Fruit fly (Drosophila melanogaster) whole organism, embryonic: Measurements from ENCODE around the gene CG46303.
A peak's percentile ranks its signal among the peaks of the same experiment; 100 is the strongest.

Experiments used
- Awh ChIP-seq: fragments of 200-800 bp; sonication (Bioruptor generic); IDR thresholded peaks from 2 replicates; pipeline ENCODE4, ENCODE4 v1.3.6; 2022; ENCODE audit warnings: missing biosample characterization, missing genetic modification characterization
- CG11398 ChIP-seq: fragments of 200-800 bp; sonication (Bioruptor generic); optimal IDR thresholded peaks from 2 replicates; lab custom pipeline; 2016; ENCODE audit warnings: missing biosample characterization, missing genetic modification characterization
- CG12104 ChIP-seq: fragments of 200-800 bp; sonication (Bioruptor generic); optimal IDR thresholded peaks from 3 replicates; lab custom pipeline; 2016; ENCODE audit warnings: missing biosample characterization, missing genetic modification characterization
- CG1233 ChIP-seq: fragments of 200-800 bp; sonication (Bioruptor generic); optimal IDR thresholded peaks from 4 replicates; lab custom pipeline; 2018; ENCODE audit warnings: missing biosample characterization, mild to moderate bottlenecking, missing genetic modification characterization
- CG12391 ChIP-seq: fragments of 200-800 bp; sonication (Bioruptor generic); optimal IDR thresholded peaks from 3 replicates; lab custom pipeline; 2018; ENCODE audit warnings: missing biosample characterization, mild to moderate bottlenecking, missing genetic modification characterization, moderate library complexity
- CG12769 ChIP-seq: fragments of 200-800 bp; sonication (Bioruptor generic); optimal IDR thresholded peaks from 2 replicates; lab custom pipeline; 2019; ENCODE audit warnings: missing biosample characterization, mild to moderate bottlenecking, missing genetic modification characterization, moderate library complexity
- CG15514 ChIP-seq: fragments of 200-800 bp; sonication (Bioruptor generic); optimal IDR thresholded peaks from 3 replicates; lab custom pipeline; 2017; ENCODE audit warnings: missing biosample characterization, missing genetic modification characterization, mild to moderate bottlenecking, moderate library complexity, missing genetic modification reagents
- CG16779 ChIP-seq: fragments of 200-800 bp; sonication (Bioruptor generic); IDR thresholded peaks from 2 replicates; pipeline ENCODE4 v1.3.6; 2022; ENCODE audit warnings: missing biosample characterization, missing genetic modification characterization
- CG17612 ChIP-seq: fragments of 200-800 bp; sonication (Bioruptor generic); IDR thresholded peaks from 2 replicates; pipeline ENCODE4 v1.3.6; 2022; ENCODE audit warnings: missing biosample characterization, missing genetic modification characterization
- CG18011 ChIP-seq: fragments of 200-800 bp; sonication (Bioruptor generic); optimal IDR thresholded peaks from 2 replicates; lab custom pipeline; 2017; ENCODE audit warnings: missing biosample characterization, missing genetic modification characterization, mild to moderate bottlenecking, moderate library complexity, missing genotype
- CG1832 ChIP-seq: fragments of 200-800 bp; sonication (Bioruptor generic); optimal IDR thresholded peaks from 2 replicates; lab custom pipeline; 2017; ENCODE audit warnings: missing biosample characterization, mild to moderate bottlenecking, missing genetic modification characterization, inconsistent platforms
- CG2875 ChIP-seq: fragments of 200-800 bp; sonication (Bioruptor generic); optimal IDR thresholded peaks from 2 replicates; lab custom pipeline; 2017; ENCODE audit warnings: missing biosample characterization, mild to moderate bottlenecking, missing genetic modification characterization, missing genetic modification reagents
- CG3995 ChIP-seq: fragments of 200-800 bp; sonication (Bioruptor generic); optimal IDR thresholded peaks from 3 replicates; lab custom pipeline; 2016; ENCODE audit warnings: missing biosample characterization, missing genetic modification characterization
- CG42726 ChIP-seq: fragments of 200-800 bp; sonication (Bioruptor generic); IDR thresholded peaks from 2 replicates; pipeline ENCODE4 v1.3.6; 2022; ENCODE audit warnings: missing biosample characterization, missing genetic modification characterization; ENCODE audit not compliant: partially characterized antibody
- Dll ChIP-seq: fragments of 200-800 bp; sonication (Bioruptor generic); IDR thresholded peaks from 4 replicates; pipeline ENCODE4 v1.3.6; 2022; ENCODE audit warnings: missing biosample characterization, missing genetic modification characterization; ENCODE audit not compliant: partially characterized antibody
- Doc2 ChIP-seq: fragments of 200-800 bp; sonication (Bioruptor generic); IDR thresholded peaks from 2 replicates; pipeline ENCODE4 v1.3.6; 2022; ENCODE audit warnings: missing biosample characterization, missing genetic modification characterization
- Eip74EF ChIP-seq, 2 experiments: fragments of 200-800 bp in 1 of 2; fragments of >200 bp in 1 of 2; sonication (Bioruptor generic) in 1 of 2; optimal IDR thresholded peaks; 2 replicates each; lab custom pipeline; 2017 to 2019; ENCODE audit warnings: missing biosample characterization in 2 of 2, missing genetic modification characterization in 2 of 2, mild to moderate bottlenecking in 1 of 2, moderate library complexity in 1 of 2
- NFAT ChIP-seq: fragments of 200-800 bp; sonication (Bioruptor generic); IDR thresholded peaks from 2 replicates; pipeline ENCODE4 v1.3.6; 2022; ENCODE audit warnings: missing biosample characterization, missing genetic modification characterization
- Opbp ChIP-seq: fragments of 200-800 bp; sonication (Bioruptor generic); IDR thresholded peaks from 3 replicates; pipeline ENCODE4 v1.3.6; 2022; ENCODE audit warnings: missing biosample characterization, missing genetic modification characterization; ENCODE audit not compliant: partially characterized antibody
- Optix ChIP-seq: fragments of 200-800 bp; sonication (Bioruptor generic); IDR thresholded peaks from 3 replicates; pipeline ENCODE4 v1.3.6; 2022; ENCODE audit warnings: missing biosample characterization, missing genetic modification characterization
- Poxn ChIP-seq: fragments of 200-800 bp; sonication (Bioruptor generic); IDR thresholded peaks from 2 replicates; pipeline ENCODE4 v1.3.6; 2022; ENCODE audit warnings: missing biosample characterization, missing genetic modification characterization
- Usf ChIP-seq: fragments of 200-800 bp; sonication (Bioruptor generic); optimal IDR thresholded peaks from 2 replicates; lab custom pipeline; 2017; ENCODE audit warnings: missing genotype, missing biosample characterization, missing genetic modification characterization
- cg ChIP-seq: fragments of 200-800 bp; sonication (Bioruptor generic); optimal IDR thresholded peaks from 3 replicates; lab custom pipeline; 2019; ENCODE audit warnings: missing biosample characterization, mild to moderate bottlenecking, missing genetic modification characterization, moderate library complexity
- chif ChIP-seq, 2 experiments: fragments of 200-800 bp; sonication (Bioruptor generic); optimal IDR thresholded peaks; 3 replicates each; lab custom pipeline; 2016; ENCODE audit warnings: missing biosample characterization in 2 of 2, missing genetic modification characterization in 2 of 2
- chinmo ChIP-seq: fragments of 200-800 bp; sonication (Bioruptor generic); IDR thresholded peaks from 4 replicates; pipeline ENCODE4 v1.3.6; 2022; ENCODE audit warnings: missing biosample characterization, missing genetic modification characterization; ENCODE audit not compliant: partially characterized antibody
- crp ChIP-seq, 2 experiments: fragments of 200-800 bp; sonication (Bioruptor generic); optimal IDR thresholded peaks; 2 replicates in 1 of 2; 3 replicates in 1 of 2; lab custom pipeline; 2017; ENCODE audit warnings: missing biosample characterization in 2 of 2, missing genetic modification characterization in 2 of 2, mild to moderate bottlenecking in 1 of 2, moderate library complexity in 1 of 2
- da ChIP-seq: fragments of 200-800 bp; sonication (Bioruptor generic); optimal IDR thresholded peaks from 2 replicates; lab custom pipeline; 2016; ENCODE audit warnings: missing biosample characterization, missing genetic modification characterization
- gcm ChIP-seq: fragments of 200-800 bp; sonication (Bioruptor generic); optimal IDR thresholded peaks from 2 replicates; lab custom pipeline; 2019; ENCODE audit warnings: missing biosample characterization, mild to moderate bottlenecking, missing genetic modification characterization, moderate library complexity
- hb ChIP-seq: fragments of 200-800 bp; sonication (Bioruptor generic); IDR thresholded peaks from 3 replicates; pipeline ENCODE4 v1.3.6; 2022; ENCODE audit warnings: missing biosample characterization, missing genetic modification characterization; ENCODE audit not compliant: partially characterized antibody
- hbn ChIP-seq: fragments of 200-800 bp; sonication (Bioruptor generic); IDR thresholded peaks from 2 replicates; pipeline ENCODE4 v1.3.6; 2022; ENCODE audit warnings: missing biosample characterization, missing genetic modification characterization; ENCODE audit not compliant: partially characterized antibody
- insv ChIP-seq, 2 experiments: fragments of 200-800 bp; sonication (Bioruptor generic); optimal IDR thresholded peaks; 3 replicates each; lab custom pipeline; 2016 to 2018; ENCODE audit warnings: missing biosample characterization in 2 of 2, missing genetic modification characterization in 2 of 2
- knrl ChIP-seq: fragments of 200-800 bp; sonication (Bioruptor generic); IDR thresholded peaks from 3 replicates; pipeline ENCODE4 v1.3.6; 2022; ENCODE audit warnings: missing biosample characterization, missing genetic modification characterization; ENCODE audit not compliant: partially characterized antibody
- oc ChIP-seq: fragments of 200-800 bp; sonication (Bioruptor generic); optimal IDR thresholded peaks from 2 replicates; lab custom pipeline; 2018; ENCODE audit warnings: missing biosample characterization, mild to moderate bottlenecking, missing genetic modification characterization, moderate library complexity
- pfk ChIP-seq: fragments of 200-800 bp; sonication (Bioruptor generic); optimal IDR thresholded peaks from 2 replicates; lab custom pipeline; 2018; ENCODE audit warnings: missing biosample characterization, mild to moderate bottlenecking, missing genetic modification characterization, moderate library complexity
- pho ChIP-seq: fragments of 200-800 bp; sonication (Bioruptor generic); optimal IDR thresholded peaks from 2 replicates; lab custom pipeline; 2016; ENCODE audit warnings: missing biosample characterization, missing genetic modification characterization
- pita ChIP-seq: fragments of 200-800 bp; sonication (Bioruptor generic); optimal IDR thresholded peaks from 2 replicates; lab custom pipeline; 2017; ENCODE audit warnings: missing biosample characterization, mild to moderate bottlenecking, missing genetic modification characterization
- pros ChIP-seq: fragments of 200-800 bp; sonication (Bioruptor generic); optimal IDR thresholded peaks from 3 replicates; lab custom pipeline; 2019; ENCODE audit warnings: missing biosample characterization, mild to moderate bottlenecking, missing genetic modification characterization, moderate library complexity
- row ChIP-seq: fragments of 200-800 bp; sonication (Bioruptor generic); IDR thresholded peaks from 3 replicates; pipeline ENCODE4 v1.3.6; 2022; ENCODE audit warnings: missing biosample characterization, missing genetic modification characterization
- salm ChIP-seq: fragments of 200-800 bp; sonication (Bioruptor generic); optimal IDR thresholded peaks from 2 replicates; lab custom pipeline; 2018; ENCODE audit warnings: missing biosample characterization, mild to moderate bottlenecking, missing genetic modification characterization
- schlank ChIP-seq: fragments of 200-800 bp; sonication (Bioruptor generic); optimal IDR thresholded peaks from 2 replicates; lab custom pipeline; 2018; ENCODE audit warnings: missing biosample characterization, mild to moderate bottlenecking, missing genetic modification characterization
- shn ChIP-seq: fragments of 200-800 bp; sonication (Bioruptor generic); optimal IDR thresholded peaks from 3 replicates; lab custom pipeline; 2016; ENCODE audit warnings: missing biosample characterization, missing genetic modification characterization
- slp2 ChIP-seq: fragments of 200-800 bp; sonication (Bioruptor generic); optimal IDR thresholded peaks from 2 replicates; lab custom pipeline; 2016; ENCODE audit warnings: missing biosample characterization, missing genetic modification characterization
- ssp ChIP-seq: fragments of 200-800 bp; sonication (Bioruptor generic); IDR thresholded peaks from 2 replicates; pipeline ENCODE4 v1.3.6; 2022; ENCODE audit warnings: missing biosample characterization, missing genetic modification characterization
- tin ChIP-seq: fragments of 200-800 bp; sonication (Bioruptor generic); optimal IDR thresholded peaks from 3 replicates; lab custom pipeline; 2016; ENCODE audit warnings: missing biosample characterization, missing genetic modification characterization
- ttk ChIP-seq: fragments of 200-800 bp; sonication (Bioruptor generic); IDR thresholded peaks from 2 replicates; pipeline ENCODE4 v2.1.2; 2022; ENCODE audit warnings: missing biosample characterization, missing genetic modification characterization
- tx ChIP-seq: fragments of 200-800 bp; sonication (Bioruptor generic); optimal IDR thresholded peaks from 2 replicates; lab custom pipeline; 2016; ENCODE audit warnings: missing biosample characterization, missing genetic modification characterization
- usp ChIP-seq: fragments of >200 bp; optimal IDR thresholded peaks from 2 replicates; lab custom pipeline; 2017; ENCODE audit warnings: missing biosample characterization, missing genetic modification characterization
- vfl ChIP-seq: fragments of 200-800 bp; sonication (Bioruptor generic); optimal IDR thresholded peaks from 2 replicates; lab custom pipeline; 2016; ENCODE audit warnings: missing biosample characterization, missing genetic modification characterization
- yki ChIP-seq: fragments of >200 bp; optimal IDR thresholded peaks from 3 replicates; lab custom pipeline; 2018

CG46303 gene

DNA sequence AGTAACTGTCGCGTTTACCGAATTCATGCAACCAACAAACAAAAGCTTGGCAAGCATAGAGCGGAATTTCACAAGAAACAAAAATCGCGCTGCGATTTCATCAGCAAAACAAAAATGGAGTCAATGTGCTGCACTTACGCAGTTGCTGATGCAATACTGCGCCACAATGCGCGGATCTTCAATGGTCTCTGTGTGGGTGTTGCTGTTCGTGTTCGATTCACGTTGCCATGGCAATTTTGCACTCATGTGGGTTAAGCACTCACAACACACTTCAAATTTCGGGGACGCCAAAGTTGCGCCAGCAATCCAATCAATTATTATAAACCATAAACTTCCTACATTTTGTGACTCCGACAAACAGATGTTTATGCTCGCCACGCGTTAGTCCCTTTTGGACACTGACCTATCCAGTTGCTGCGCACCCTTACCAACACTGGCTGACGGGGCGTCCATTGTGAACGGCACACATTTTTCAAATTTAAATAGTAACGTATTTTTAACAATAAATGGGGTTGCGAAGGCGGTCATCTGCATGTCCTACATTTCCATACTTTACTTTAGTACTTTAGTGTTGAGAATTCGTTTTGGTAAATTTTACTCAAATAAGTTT lies 40.4 kb downstream of the CG46303 start, which contains the start of gene CG2017 (continued):
- TF ChIP-seq pita (GFP tag; lab: Kevin White, UChicago) (no peak), pho (GFP tag; lab: Kevin White, UChicago) (peak; percentile 63), pfk (GFP tag; lab: Kevin White, UChicago) (peak; percentile 2), chif (GFP tag; optimal IDR thresholded peaks at IDR 0.05; lab: Kevin White, UChicago) (peak; percentile 45 to 51), CG1233 (peak; percentile 29), NFAT (peak; percentile 65; the same call in 1 of the 2 replicates), slp2 (GFP tag; lab: Kevin White, UChicago) (peak; percentile 11), cg (GFP tag; lab: Kevin White, UChicago) (no peak), gcm (GFP tag; lab: Kevin White, UChicago) (no peak), Awh (GFP tag; lab: Robert Waterston, UW) (no peak), Poxn (no peak), Usf (GFP tag; lab: Kevin White, UChicago) (peak; percentile 2), hbn (GFP tag; lab: Robert Waterston, UW) (no peak), CG1832 (no peak), CG15514 (GFP tag; lab: Kevin White, UChicago) (peak; percentile 89), vfl (GFP tag; lab: Kevin White, UChicago) (peak; percentile 75), CG16779 (no peak), CG2875 (GFP tag; lab: Kevin White, UChicago) (peak; percentile 15), tin (GFP tag; lab: Kevin White, UChicago) (peak; percentile 50), CG18011 (GFP tag; lab: Kevin White, UChicago) (no peak), hb (GFP tag; lab: Robert Waterston, UW) (no peak), Optix (GFP tag; lab: Robert Waterston, UW) (no peak), Dll (peak; percentile 38; the same call in 2 of the 4 replicates), CG12104 (no peak), Opbp (GFP tag; lab: Robert Waterston, UW) (peak; percentile 72), chinmo (GFP tag; lab: Robert Waterston, UW) (no peak; the same call in 1 of the 4 replicates), ttk (GFP tag; lab: Robert Waterston, UW) (peak; percentile 31; the same call in 1 of the 2 replicates), tx (peak; percentile 65), CG11398 (GFP tag; lab: Kevin White, UChicago) (peak; percentile 19), CG12769 (peak; percentile 51), CG12391 (tag; lab: Kevin White, UChicago) (peak; percentile 24), pros (no peak), CG3995 (GFP tag; lab: Kevin White, UChicago) (peak; percentile 30), crp (GFP tag; optimal IDR thresholded peaks at IDR 0.05; lab: Kevin White, UChicago) (peak; percentile 76 to 98), oc (tag; lab: Kevin White, UChicago) (no peak), da (GFP tag; lab: Kevin White, UChicago) (peak; percentile 66), insv (GFP tag; optimal IDR thresholded peaks at IDR 0.05; lab: Kevin White, UChicago) (peak in 1 of 2 experiments; percentile 27), ssp (GFP tag; lab: Robert Waterston, UW) (no peak), shn (GFP tag; lab: Kevin White, UChicago) (peak; percentile 68), Doc2 (no peak), CG42726 (0 out of 2 replicates have a peak, but pooled peaks have one; percentile 45), yki (lab: Kevin White, UChicago) (no peak), salm (no peak), schlank (tag; lab: Kevin White, UChicago) (no peak), knrl (GFP tag; lab: Robert Waterston, UW) (no peak; the same call in 2 of the 3 replicates), usp (GFP tag; lab: Kevin White, UChicago) (no peak), CG17612 (GFP tag; lab: Robert Waterston, UW) (no peak), Eip74EF (GFP tag; optimal IDR thresholded peaks at IDR 0.05; lab: Kevin White, UChicago) (no peak), row (peak; percentile 36; the same call in 1 of the 3 replicates)
